Worm (Caenorhabditis elegans) whole organism, midembryonic: ENCODE results near the gene Y69A2AR.25.

Experiments
- cog-1 ChIP-seq: sonication (generic microtip); optimal IDR thresholded peaks from 2 replicates; lab custom pipeline; 2016; ENCODE audit warnings: missing genetic modification characterization, missing compliant biosample characterization
- tab-1 ChIP-seq: fragments of 200-800 bp; sonication (Bioruptor generic); IDR thresholded peaks from 2 replicates; pipeline ENCODE4 v1.3.6; 2022; ENCODE audit warnings: missing genetic modification characterization, missing compliant biosample characterization
- ztf-23 ChIP-seq: fragments of 200-800 bp; sonication (Bioruptor generic); IDR thresholded peaks from 2 replicates; pipeline ENCODE4 v1.3.6; 2022; ENCODE audit warnings: missing genetic modification reagents, missing genetic modification characterization, missing compliant biosample characterization

ce11 chrIV:2562071-2562470 lies 6.1 kb downstream of the Y69A2AR.25 start, which contains the start of gene Y69A2AR.50:
- TF ChIP-seq ztf-23 (GFP tag; lab: Robert Waterston, UW) (no peak), cog-1 (tag; lab: Kevin White, UChicago) (no peak), tab-1 (GFP tag; lab: Robert Waterston, UW) (no peak)
